Fruit fly (Drosophila melanogaster) whole organism, embryonic: ENCODE measurements around the gene CG10347.

ENCODE experiments used
- Asciz ChIP-seq: fragments of 200-800 bp; sonication (Bioruptor generic); optimal IDR thresholded peaks from 2 replicates; lab custom pipeline; 2017; ENCODE audit warnings: missing biosample characterization, mild to moderate bottlenecking, missing genetic modification characterization, missing genetic modification reagents
- Blimp-1 ChIP-seq: fragments of 200-800 bp; sonication (Bioruptor generic); optimal IDR thresholded peaks from 3 replicates; lab custom pipeline; 2018; ENCODE audit warnings: missing biosample characterization, missing genetic modification characterization, mild to moderate bottlenecking, moderate library complexity, missing genetic modification reagents
- BtbVII ChIP-seq: fragments of 200-800 bp; sonication (Bioruptor generic); optimal IDR thresholded peaks from 3 replicates; lab custom pipeline; 2017; ENCODE audit warnings: missing biosample characterization, mild to moderate bottlenecking, missing genetic modification characterization
- CG10147 ChIP-seq: fragments of 200-800 bp; sonication (Bioruptor generic); optimal IDR thresholded peaks from 2 replicates; lab custom pipeline; 2019; ENCODE audit warnings: missing biosample characterization, mild to moderate bottlenecking, missing genetic modification characterization, moderate library complexity
- CG12236 ChIP-seq: fragments of 200-800 bp; sonication (Bioruptor generic); optimal IDR thresholded peaks from 2 replicates; lab custom pipeline; 2016; ENCODE audit warnings: missing biosample characterization, missing genetic modification characterization
- CG12391 ChIP-seq: fragments of 200-800 bp; sonication (Bioruptor generic); optimal IDR thresholded peaks from 3 replicates; lab custom pipeline; 2018; ENCODE audit warnings: missing biosample characterization, mild to moderate bottlenecking, missing genetic modification characterization, moderate library complexity
- CG12659 ChIP-seq: fragments of 200-800 bp; sonication (Bioruptor generic); optimal IDR thresholded peaks from 3 replicates; lab custom pipeline; 2017; ENCODE audit warnings: mild to moderate bottlenecking, missing biosample characterization, missing genetic modification reagents, missing genetic modification characterization
- CG13775 ChIP-seq: fragments of 200-800 bp; sonication (Bioruptor generic); optimal IDR thresholded peaks from 3 replicates; lab custom pipeline; 2017; ENCODE audit warnings: missing biosample characterization, mild to moderate bottlenecking, missing genetic modification characterization
- CG15011 ChIP-seq: fragments of 200-800 bp; sonication (Bioruptor generic); optimal IDR thresholded peaks from 3 replicates; lab custom pipeline; 2018; ENCODE audit warnings: missing biosample characterization, mild to moderate bottlenecking, missing genetic modification characterization
- CG15073 ChIP-seq: fragments of 200-800 bp; sonication (Bioruptor generic); optimal IDR thresholded peaks from 2 replicates; lab custom pipeline; 2016; ENCODE audit warnings: missing biosample characterization, missing genetic modification characterization
- CG15514 ChIP-seq: fragments of 200-800 bp; sonication (Bioruptor generic); optimal IDR thresholded peaks from 3 replicates; lab custom pipeline; 2017; ENCODE audit warnings: missing biosample characterization, missing genetic modification characterization, mild to moderate bottlenecking, moderate library complexity, missing genetic modification reagents
- CG17328 ChIP-seq: fragments of 200-800 bp; sonication (Bioruptor generic); IDR thresholded peaks from 2 replicates; pipeline ENCODE4 v1.3.6; 2022; ENCODE audit warnings: missing biosample characterization, missing genetic modification characterization
- CG17385 ChIP-seq: fragments of 200-800 bp; sonication (Bioruptor generic); optimal IDR thresholded peaks from 3 replicates; lab custom pipeline; 2018; ENCODE audit warnings: missing biosample characterization, mild to moderate bottlenecking, missing genetic modification characterization
- CG17568 ChIP-seq: fragments of 200-800 bp; sonication (Bioruptor generic); optimal IDR thresholded peaks from 2 replicates; lab custom pipeline; 2018; ENCODE audit warnings: missing biosample characterization, mild to moderate bottlenecking, missing genetic modification characterization, moderate library complexity
- CG17829 ChIP-seq: fragments of 200-800 bp; optimal IDR thresholded peaks from 2 replicates; lab custom pipeline; 2019; ENCODE audit warnings: missing biosample characterization, mild to moderate bottlenecking, missing genetic modification characterization, moderate library complexity
- CG18262 ChIP-seq: fragments of 200-800 bp; optimal IDR thresholded peaks from 3 replicates; lab custom pipeline; 2019; ENCODE audit warnings: missing biosample characterization, mild to moderate bottlenecking, missing genetic modification characterization, moderate library complexity
- CG2889 ChIP-seq: fragments of 200-800 bp; sonication (Bioruptor generic); IDR thresholded peaks from 3 replicates; pipeline ENCODE4 v1.3.6; 2022; ENCODE audit warnings: missing biosample characterization, missing genetic modification characterization
- CG31224 ChIP-seq: fragments of 200-800 bp; sonication (Bioruptor generic); IDR thresholded peaks from 2 replicates; pipeline ENCODE4 v1.3.6; 2022; ENCODE audit warnings: missing biosample characterization, missing genetic modification characterization
- CG4282 ChIP-seq: fragments of 200-800 bp; sonication (Bioruptor generic); optimal IDR thresholded peaks from 2 replicates; lab custom pipeline; 2016; ENCODE audit warnings: missing biosample characterization, missing genetic modification characterization
- CG4820 ChIP-seq: fragments of 200-800 bp; sonication (Bioruptor generic); optimal IDR thresholded peaks from 3 replicates; lab custom pipeline; 2016; ENCODE audit warnings: missing biosample characterization, missing genetic modification characterization
- CG5953 ChIP-seq: fragments of 200-800 bp; sonication (Bioruptor generic); IDR thresholded peaks from 2 replicates; pipeline ENCODE4 v1.3.6; 2022; ENCODE audit warnings: missing biosample characterization, missing genetic modification characterization
- CG7372 ChIP-seq: fragments of 200-800 bp; sonication (Bioruptor generic); IDR thresholded peaks from 2 replicates; pipeline ENCODE4 v1.3.6; 2022; ENCODE audit warnings: missing biosample characterization, missing genetic modification characterization
- CG7786 ChIP-seq: fragments of 200-800 bp; sonication (Bioruptor generic); optimal IDR thresholded peaks from 2 replicates; lab custom pipeline; 2016; ENCODE audit warnings: missing biosample characterization, missing genetic modification characterization
- CG7963 ChIP-seq: fragments of 200-800 bp; sonication (Bioruptor generic); IDR thresholded peaks from 3 replicates; pipeline ENCODE4 v1.3.6; 2022; ENCODE audit warnings: missing biosample characterization, missing genetic modification characterization; ENCODE audit not compliant: partially characterized antibody
- Camta ChIP-seq: fragments of 200-800 bp; sonication (Bioruptor generic); optimal IDR thresholded peaks from 2 replicates; lab custom pipeline; 2016; ENCODE audit warnings: missing biosample characterization, missing genetic modification characterization
- Dad ChIP-seq: fragments of 200-800 bp; sonication (Bioruptor generic); optimal IDR thresholded peaks from 3 replicates; lab custom pipeline; 2016; ENCODE audit warnings: missing biosample characterization, missing genetic modification characterization
- E2f2 ChIP-seq: fragments of 200-800 bp; sonication (Bioruptor generic); IDR thresholded peaks from 2 replicates; pipeline ENCODE4 v1.3.6; 2022; ENCODE audit warnings: missing biosample characterization, missing genetic modification characterization
- Hr51 ChIP-seq, 2 experiments: fragments of 200-800 bp; sonication (Bioruptor generic); optimal IDR thresholded peaks; 2 replicates in 1 of 2; 3 replicates in 1 of 2; lab custom pipeline; 2016 to 2018; ENCODE audit warnings: missing biosample characterization in 2 of 2, missing genetic modification characterization in 2 of 2, mild to moderate bottlenecking in 1 of 2, moderate library complexity in 1 of 2
- NfI ChIP-seq: fragments of 200-800 bp; sonication (Bioruptor generic); optimal IDR thresholded peaks from 3 replicates; lab custom pipeline; 2018; ENCODE audit warnings: missing biosample characterization, mild to moderate bottlenecking, missing genetic modification characterization, moderate library complexity
- Side ChIP-seq: fragments of 200-800 bp; sonication (Bioruptor generic); optimal IDR thresholded peaks from 2 replicates; lab custom pipeline; 2016; ENCODE audit warnings: missing biosample characterization, missing genetic modification characterization
- Sin3A ChIP-seq: fragments of >200 bp; optimal IDR thresholded peaks from 2 replicates; lab custom pipeline; 2018
- TFAM ChIP-seq: fragments of 200-800 bp; sonication (Bioruptor generic); optimal IDR thresholded peaks from 2 replicates; lab custom pipeline; 2017; ENCODE audit warnings: missing biosample characterization, missing genetic modification characterization, inconsistent platforms
- amos ChIP-seq: fragments of 200-800 bp; sonication (Bioruptor generic); IDR thresholded peaks from 2 replicates; pipeline ENCODE4 v1.3.6; 2022; ENCODE audit warnings: missing biosample characterization, missing genetic modification characterization; ENCODE audit not compliant: partially characterized antibody
- ara ChIP-seq: fragments of 200-800 bp; sonication (Bioruptor generic); IDR thresholded peaks from 2 replicates; pipeline ENCODE4 v1.3.6; 2022; ENCODE audit warnings: missing biosample characterization, missing genetic modification characterization
- ash1 ChIP-seq: fragments of 200-800 bp; sonication (Bioruptor generic); optimal IDR thresholded peaks from 2 replicates; lab custom pipeline; 2018; ENCODE audit warnings: missing biosample characterization, mild to moderate bottlenecking, missing genetic modification characterization
- bowl ChIP-seq: fragments of 200-800 bp; sonication (Bioruptor generic); IDR thresholded peaks from 2 replicates; pipeline ENCODE4 v1.3.6; 2022; ENCODE audit warnings: missing biosample characterization, missing genetic modification characterization
- cas ChIP-seq: fragments of 200-800 bp; sonication (Bioruptor generic); IDR thresholded peaks from 2 replicates; pipeline ENCODE4 v1.3.6; 2022; ENCODE audit warnings: missing biosample characterization, missing genetic modification characterization
- crol ChIP-seq: fragments of 200-800 bp; sonication (Bioruptor generic); IDR thresholded peaks from 2 replicates; pipeline ENCODE4 v1.3.6; 2022; ENCODE audit warnings: missing biosample characterization, missing genetic modification characterization
- disco-r ChIP-seq: fragments of 200-800 bp; sonication (Bioruptor generic); optimal IDR thresholded peaks from 2 replicates; lab custom pipeline; 2016; ENCODE audit warnings: missing biosample characterization, missing genetic modification characterization
- dpn ChIP-seq, 2 experiments: fragments of 200-800 bp; sonication (Bioruptor generic); optimal IDR thresholded peaks; 3 replicates each; lab custom pipeline; 2016; ENCODE audit warnings: missing biosample characterization in 2 of 2, missing genetic modification characterization in 2 of 2
- gcm ChIP-seq: fragments of 200-800 bp; sonication (Bioruptor generic); optimal IDR thresholded peaks from 2 replicates; lab custom pipeline; 2019; ENCODE audit warnings: missing biosample characterization, mild to moderate bottlenecking, missing genetic modification characterization, moderate library complexity
- h ChIP-seq: fragments of >200 bp; optimal IDR thresholded peaks from 2 replicates; lab custom pipeline; 2017
- nau ChIP-seq: fragments of 200-800 bp; sonication (Bioruptor generic); optimal IDR thresholded peaks from 3 replicates; lab custom pipeline; 2017; ENCODE audit warnings: missing biosample characterization, mild to moderate bottlenecking, missing genetic modification characterization, missing genetic modification reagents
- oc ChIP-seq: fragments of 200-800 bp; sonication (Bioruptor generic); optimal IDR thresholded peaks from 2 replicates; lab custom pipeline; 2018; ENCODE audit warnings: missing biosample characterization, mild to moderate bottlenecking, missing genetic modification characterization, moderate library complexity
- onecut ChIP-seq: fragments of 200-800 bp; sonication (Bioruptor generic); IDR thresholded peaks from 2 replicates; pipeline ENCODE4 v1.3.6; 2022; ENCODE audit warnings: missing biosample characterization, missing genetic modification characterization
- pan ChIP-seq, 4 experiments: fragments of >200 bp in 3 of 4; fragments of 200-800 bp in 1 of 4; sonication (Bioruptor generic) in 1 of 4; optimal IDR thresholded peaks in 3 of 4; IDR thresholded peaks in 1 of 4; 2 replicates each; pipeline versions ENCODE4 v1.3.6 to Lab custom; 2017 to 2022; ENCODE audit warnings: missing biosample characterization in 2 of 4, missing genetic modification characterization in 2 of 4, mixed read lengths in 1 of 4
- pho ChIP-seq: fragments of 200-800 bp; sonication (Bioruptor generic); optimal IDR thresholded peaks from 2 replicates; lab custom pipeline; 2016; ENCODE audit warnings: missing biosample characterization, missing genetic modification characterization
- psq ChIP-seq: fragments of 200-800 bp; sonication (Bioruptor generic); optimal IDR thresholded peaks from 2 replicates; lab custom pipeline; 2017; ENCODE audit warnings: missing biosample characterization, missing genetic modification characterization
- ssp ChIP-seq: fragments of 200-800 bp; sonication (Bioruptor generic); IDR thresholded peaks from 2 replicates; pipeline ENCODE4 v1.3.6; 2022; ENCODE audit warnings: missing biosample characterization, missing genetic modification characterization
- trem ChIP-seq: fragments of 200-800 bp; optimal IDR thresholded peaks from 3 replicates; lab custom pipeline; 2019; ENCODE audit warnings: missing biosample characterization, mild to moderate bottlenecking, missing genetic modification characterization, moderate library complexity
- tx ChIP-seq: fragments of 200-800 bp; sonication (Bioruptor generic); optimal IDR thresholded peaks from 2 replicates; lab custom pipeline; 2016; ENCODE audit warnings: missing biosample characterization, missing genetic modification characterization
- usp ChIP-seq: fragments of >200 bp; optimal IDR thresholded peaks from 2 replicates; lab custom pipeline; 2017; ENCODE audit warnings: missing biosample characterization, missing genetic modification characterization

The CG10347 gene

DNA sequence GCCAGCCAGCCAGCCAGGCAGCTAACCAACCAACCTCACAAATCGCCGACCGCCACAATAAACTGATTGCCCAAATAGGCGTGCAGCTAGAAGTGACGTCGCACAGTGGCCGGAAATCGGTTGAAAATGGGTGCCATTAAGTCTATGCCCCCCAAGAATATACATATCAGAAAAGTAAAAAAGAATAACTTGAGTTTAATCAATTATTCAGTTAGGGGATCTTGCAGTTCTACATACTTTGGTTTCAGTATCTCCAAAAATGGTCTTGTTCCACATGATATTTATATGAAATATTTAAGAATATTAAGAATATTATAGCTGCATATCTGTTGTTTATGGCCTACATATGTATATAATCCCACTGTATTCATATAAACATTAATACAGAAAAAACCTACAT lies 30.6 kb upstream of the CG10347 start (continued):
- peak; percentile 51 for TF ChIP-seq CG17385 (GFP tag; lab: Kevin White, UChicago)
- TF ChIP-seq CG5953 (GFP tag; lab: Robert Waterston, UW), result no peak
- no peak for TF ChIP-seq gcm (GFP tag; lab: Kevin White, UChicago)
- TF ChIP-seq nau, result no peak
- TF ChIP-seq CG2889, result no peak
- peak in 1 of 2 experiments; percentile 69 for TF ChIP-seq Hr51 (GFP tag; optimal IDR thresholded peaks at IDR 0.05; lab: Kevin White, UChicago)
- TF ChIP-seq ash1 (GFP tag; lab: Kevin White, UChicago), result no peak
- no peak for TF ChIP-seq usp (GFP tag; lab: Kevin White, UChicago)
- no peak for TF ChIP-seq CG12236 (GFP tag; lab: Kevin White, UChicago)
- no peak for TF ChIP-seq Blimp-1 (GFP tag; lab: Kevin White, UChicago)
- no peak for TF ChIP-seq CG15073
- peak in 1 of 2 experiments; percentile 37 for TF ChIP-seq dpn (GFP tag; optimal IDR thresholded peaks at IDR 0.05; lab: Kevin White, UChicago)
- TF ChIP-seq bowl (GFP tag; lab: Robert Waterston, UW), result no peak
- TF ChIP-seq CG10147 (GFP tag; lab: Kevin White, UChicago), result no peak
- TF ChIP-seq CG17568 (GFP tag; lab: Kevin White, UChicago), result no peak
- peak; percentile 45 for TF ChIP-seq CG15514 (GFP tag; lab: Kevin White, UChicago)
- no peak for TF ChIP-seq cas (GFP tag; lab: Robert Waterston, UW)
- TF ChIP-seq CG4282 (GFP tag; lab: Kevin White, UChicago), result peak; percentile 16
- no peak for TF ChIP-seq Asciz (GFP tag; lab: Kevin White, UChicago)
- no peak for TF ChIP-seq ara (GFP tag; lab: Robert Waterston, UW)
- no peak for TF ChIP-seq CG15011 (GFP tag; lab: Kevin White, UChicago)
- no peak for TF ChIP-seq onecut (GFP tag; lab: Robert Waterston, UW)
- no peak for TF ChIP-seq trem (tag; lab: Kevin White, UChicago)
- TF ChIP-seq CG4820 (GFP tag; lab: Kevin White, UChicago), result no peak
- no peak for TF ChIP-seq CG18262 (tag; lab: Kevin White, UChicago)
- TF ChIP-seq CG31224 (GFP tag; lab: Robert Waterston, UW), result 0 out of 2 replicates have a peak, but pooled peaks have one; percentile 26
- no peak for TF ChIP-seq Sin3A (lab: Kevin White, UChicago)
- TF ChIP-seq CG13775 (GFP tag; lab: Kevin White, UChicago), result peak; percentile 26
- TF ChIP-seq pan (optimal IDR thresholded peaks at IDR 0.05; lab: Kevin White, UChicago), result no peak
- TF ChIP-seq pan (GFP tag; optimal IDR thresholded peaks at IDR 0.05 in 1 of 2, IDR thresholded peaks at IDR 0.05 in 1 of 2), result no peak
- TF ChIP-seq NfI, result peak; percentile 41
- TF ChIP-seq Side (GFP tag; lab: Kevin White, UChicago), result no peak
- TF ChIP-seq BtbVII (GFP tag; lab: Kevin White, UChicago), result peak; percentile 62
- TF ChIP-seq crol (GFP tag; lab: Robert Waterston, UW), result no peak
- TF ChIP-seq CG12391, result peak; percentile 44
- TF ChIP-seq Camta (GFP tag; lab: Kevin White, UChicago), result no peak
- TF ChIP-seq TFAM, result no peak
- no peak for TF ChIP-seq pho (GFP tag; lab: Kevin White, UChicago)
- no peak for TF ChIP-seq CG7786
- no peak for TF ChIP-seq E2f2 (GFP tag; lab: Robert Waterston, UW)
- no peak for TF ChIP-seq ssp (GFP tag; lab: Robert Waterston, UW)
- no peak for TF ChIP-seq disco-r
- peak; percentile 58 for TF ChIP-seq CG12659 (GFP tag; lab: Kevin White, UChicago)
- TF ChIP-seq h (lab: Kevin White, UChicago), result no peak
- TF ChIP-seq psq, result no peak
- no peak for TF ChIP-seq CG17829
- no peak for TF ChIP-seq oc (tag; lab: Kevin White, UChicago)
- TF ChIP-seq CG7372 (GFP tag; lab: Robert Waterston, UW), result no peak
- peak; percentile 26; the same call in 1 of the 2 replicates for TF ChIP-seq amos
- TF ChIP-seq Dad (GFP tag; lab: Kevin White, UChicago), result no peak
- TF ChIP-seq CG7963, result no peak
- no peak for TF ChIP-seq CG17328 (GFP tag; lab: Robert Waterston, UW)
- no peak for TF ChIP-seq tx (GFP tag; lab: Kevin White, UChicago)
